Worm (Caenorhabditis elegans) whole organism, young adult: ENCODE results near the gene T16G1.5.

Source experiments
- die-1 ChIP-seq: sonication (generic microtip); optimal IDR thresholded peaks from 2 replicates; lab custom pipeline; 2016; ENCODE audit warnings: missing genotype, mild to moderate bottlenecking, missing genetic modification characterization, missing compliant biosample characterization
- nhr-90 ChIP-seq: sonication (generic microtip); optimal IDR thresholded peaks from 2 replicates; lab custom pipeline; 2016; ENCODE audit warnings: missing genotype, mild to moderate bottlenecking, missing genetic modification characterization, missing compliant biosample characterization

DNA sequence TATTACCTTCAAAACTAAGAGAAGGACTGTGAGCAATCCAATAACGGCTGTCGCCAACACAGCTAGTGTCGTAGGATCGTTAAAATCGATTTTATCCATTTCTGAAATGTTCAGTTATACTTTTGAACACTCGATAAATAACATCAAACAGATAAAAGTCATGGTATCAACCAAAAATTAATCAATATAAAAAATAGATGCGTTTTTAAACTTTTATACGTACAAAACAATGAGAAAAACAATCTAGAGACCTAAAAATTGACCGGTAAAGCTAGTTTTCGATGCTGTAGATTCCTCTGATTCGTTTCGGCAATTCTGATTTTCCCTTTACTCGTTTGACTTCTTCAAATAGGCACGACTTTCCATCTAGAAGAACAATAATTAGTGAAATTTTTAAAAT, 27.8 kb upstream of the T16G1.5 start, which contains the start of gene R186.3:
- TF ChIP-seq die-1 (tag; lab: Kevin White, UChicago), result no peak
- TF ChIP-seq nhr-90 (tag; lab: Kevin White, UChicago), result no peak
